Worm (Caenorhabditis elegans) whole organism, L2 larva: ENCODE measurements around the gene gyf-1.

ENCODE experiments used
- C34F6.9 ChIP-seq: fragments of 150-350 bp; optimal IDR thresholded peaks from 2 replicates; lab custom pipeline; 2014; ENCODE audit warnings: missing biosample characterization, missing genetic modification characterization
- F13H6.1 ChIP-seq: sonication (generic microtip); optimal IDR thresholded peaks from 2 replicates; lab custom pipeline; 2016; ENCODE audit warnings: missing genetic modification characterization, missing compliant biosample characterization
- R02D3.7 ChIP-seq: fragments of 150-350 bp; optimal IDR thresholded peaks from 2 replicates; lab custom pipeline; 2014; ENCODE audit warnings: missing biosample characterization, missing genetic modification characterization
- Y55F3AM.14 ChIP-seq: fragments of 200-800 bp; sonication (Bioruptor generic); optimal IDR thresholded peaks from 2 replicates; lab custom pipeline; 2018; ENCODE audit warnings: mild to moderate bottlenecking, missing genetic modification characterization, missing compliant biosample characterization
- ama-1 ChIP-seq: fragments of 150-350 bp; optimal IDR thresholded peaks from 2 replicates; lab custom pipeline; 2018; ENCODE audit warnings: inconsistent platforms
- ceh-16 ChIP-seq: fragments of 150-350 bp; optimal IDR thresholded peaks from 2 replicates; lab custom pipeline; 2014; ENCODE audit warnings: missing biosample characterization, missing genetic modification characterization
- ceh-82 ChIP-seq: fragments of 150-350 bp; optimal IDR thresholded peaks from 2 replicates; lab custom pipeline; 2014; ENCODE audit warnings: missing biosample characterization, missing genetic modification characterization
- crh-2 ChIP-seq: sonication (generic microtip); optimal IDR thresholded peaks from 2 replicates; lab custom pipeline; 2017; ENCODE audit warnings: missing biosample characterization, missing genetic modification characterization
- egl-27 ChIP-seq: sonication (generic microtip); optimal IDR thresholded peaks from 3 replicates; lab custom pipeline; 2017; ENCODE audit warnings: missing biosample characterization, missing genetic modification reagents, missing genetic modification characterization
- elt-1 ChIP-seq: fragments of 150-350 bp; optimal IDR thresholded peaks from 2 replicates; lab custom pipeline; 2014; ENCODE audit warnings: missing biosample characterization, missing genetic modification characterization
- elt-3 ChIP-seq: sonication (generic microtip); optimal IDR thresholded peaks from 2 replicates; lab custom pipeline; 2017; ENCODE audit warnings: missing biosample characterization, missing genetic modification characterization
- fos-1 ChIP-seq: fragments of 150-350 bp; optimal IDR thresholded peaks from 2 replicates; lab custom pipeline; 2014; ENCODE audit warnings: missing biosample characterization, missing genetic modification characterization
- gmeb-1 ChIP-seq: fragments of 150-350 bp; optimal IDR thresholded peaks from 2 replicates; lab custom pipeline; 2014; ENCODE audit warnings: missing biosample characterization, missing genetic modification characterization
- lin-11 ChIP-seq: fragments of 150-350 bp; sonication (generic microtip); optimal IDR thresholded peaks from 2 replicates; lab custom pipeline; 2014; ENCODE audit warnings: missing biosample characterization, missing genetic modification characterization, inconsistent platforms, mixed read lengths
- lin-39 ChIP-seq: fragments of 150-350 bp; optimal IDR thresholded peaks from 2 replicates; lab custom pipeline; 2014; ENCODE audit warnings: missing biosample characterization, missing genetic modification reagents, missing genetic modification characterization
- lsy-2 ChIP-seq, 2 experiments: fragments of 150-350 bp in 1 of 2; sonication (generic microtip) in 1 of 2; optimal IDR thresholded peaks; 2 replicates each; lab custom pipeline; 2014 to 2017; ENCODE audit warnings: missing biosample characterization in 2 of 2, missing genetic modification characterization in 2 of 2
- mab-5 ChIP-seq: fragments of 150-350 bp; optimal IDR thresholded peaks from 2 replicates; lab custom pipeline; 2014; ENCODE audit warnings: missing biosample characterization, missing genetic modification characterization
- mbf-1 ChIP-seq: sonication (generic microtip); optimal IDR thresholded peaks from 2 replicates; lab custom pipeline; 2017; ENCODE audit warnings: missing biosample characterization, missing genetic modification characterization
- nhr-12 ChIP-seq: fragments of 150-350 bp; optimal IDR thresholded peaks from 2 replicates; lab custom pipeline; 2014; ENCODE audit warnings: missing biosample characterization, missing genetic modification characterization
- nhr-129 ChIP-seq: fragments of 150-350 bp; optimal IDR thresholded peaks from 2 replicates; lab custom pipeline; 2014; ENCODE audit warnings: missing biosample characterization, missing genetic modification characterization
- nhr-23 ChIP-seq: fragments of 150-350 bp; optimal IDR thresholded peaks from 2 replicates; lab custom pipeline; 2014; ENCODE audit warnings: missing biosample characterization, missing genetic modification reagents, missing genetic modification characterization
- nhr-25 ChIP-seq: fragments of 150-350 bp; sonication (generic microtip); optimal IDR thresholded peaks from 3 replicates; lab custom pipeline; 2014; ENCODE audit warnings: missing biosample characterization, missing genetic modification characterization
- peb-1 ChIP-seq: fragments of 150-350 bp; optimal IDR thresholded peaks from 2 replicates; lab custom pipeline; 2014; ENCODE audit warnings: missing biosample characterization, missing genetic modification characterization
- skn-1 ChIP-seq: sonication (generic microtip); optimal IDR thresholded peaks from 2 replicates; lab custom pipeline; 2017; ENCODE audit warnings: missing biosample characterization, missing genetic modification characterization
- sma-9 ChIP-seq, 2 experiments: fragments of 150-350 bp in 1 of 2; sonication (generic microtip) in 1 of 2; optimal IDR thresholded peaks; 2 replicates each; lab custom pipeline; 2014 to 2016; ENCODE audit warnings: missing genetic modification characterization in 2 of 2, mild to moderate bottlenecking in 1 of 2, missing biosample characterization in 1 of 2, missing compliant biosample characterization in 1 of 2, missing genetic modification reagents in 1 of 2, moderate library complexity in 1 of 2
- snpc-4 ChIP-seq: fragments of 150-350 bp; optimal IDR thresholded peaks from 2 replicates; lab custom pipeline; 2014; ENCODE audit warnings: missing biosample characterization, missing genetic modification characterization
- unc-55 ChIP-seq: fragments of 150-350 bp; sonication (generic microtip); optimal IDR thresholded peaks from 3 replicates; lab custom pipeline; 2014; ENCODE audit warnings: missing biosample characterization, missing genetic modification reagents, missing genetic modification characterization
- unc-62 ChIP-seq: fragments of 150-350 bp; optimal IDR thresholded peaks from 2 replicates; lab custom pipeline; 2014; ENCODE audit warnings: missing biosample characterization, missing genetic modification reagents, missing genetic modification characterization
- zag-1 ChIP-seq: fragments of 150-350 bp; optimal IDR thresholded peaks from 2 replicates; lab custom pipeline; 2014; ENCODE audit warnings: missing biosample characterization, missing genetic modification characterization
- ztf-1 ChIP-seq: fragments of 200-800 bp; sonication (Bioruptor generic); conservative IDR thresholded peaks from 2 replicates; pipeline ENCODE4 v1.3.6; 2022; ENCODE audit warnings: missing genetic modification characterization, missing compliant biosample characterization
- ztf-4 ChIP-seq: fragments of 150-350 bp; optimal IDR thresholded peaks from 2 replicates; lab custom pipeline; 2014; ENCODE audit warnings: missing biosample characterization, missing genetic modification characterization

gyf-1 gene

ce11 chrII:6668496-6668895 is 15.5 kb upstream of the gyf-1 start:
- TF ChIP-seq crh-2 (tag; lab: Kevin White, UChicago) = no peak
- TF ChIP-seq zag-1 (tag; lab: Kevin White, UChicago) = no peak
- no peak for TF ChIP-seq nhr-129 (tag; lab: Kevin White, UChicago)
- TF ChIP-seq skn-1 = no peak
- TF ChIP-seq peb-1 (tag; lab: Kevin White, UChicago) = no peak
- no peak for TF ChIP-seq elt-1 (tag; lab: Kevin White, UChicago)
- TF ChIP-seq fos-1 (tag; lab: Kevin White, UChicago) = no peak
- no peak for TF ChIP-seq nhr-25 (tag; lab: Kevin White, UChicago)
- no peak for TF ChIP-seq ceh-82 (tag; lab: Kevin White, UChicago)
- TF ChIP-seq R02D3.7 (tag; lab: Kevin White, UChicago) = no peak

- TF ChIP-seq sma-9 (GFP tag; optimal IDR thresholded peaks at IDR 0.05; lab: Kevin White, UChicago) (peak; percentile 45), sma-9 (tag; optimal IDR thresholded peaks at IDR 0.05; lab: Kevin White, UChicago) (no peak), F13H6.1 (no peak), fos-1 (tag; lab: Kevin White, UChicago) (peak; percentile 95)
- TF ChIP-seq, all 48 proteins: peak for 2
These were observed 10.1 kb upstream of the gyf-1 start, which contains the start of gene H43E16.1 for ce11 chrII:6673894-6674293. TSS of gene H43E16.1 (plus strand) at chrII:6674268.

- TF ChIP-seq ceh-16 (tag; lab: Kevin White, UChicago) (no peak), ama-1 (lab: Kevin White, UChicago) (no peak), peb-1 (tag; lab: Kevin White, UChicago) (no peak), mbf-1 (no peak), C34F6.9 (no peak), lsy-2 (tag; optimal IDR thresholded peaks at IDR 0.05; lab: Kevin White, UChicago) (no peak), nhr-12 (tag; lab: Kevin White, UChicago) (no peak), Y55F3AM.14 (GFP tag; lab: Kevin White, UChicago) (no peak), R02D3.7 (tag; lab: Kevin White, UChicago) (no peak), ztf-4 (tag; lab: Kevin White, UChicago) (no peak), elt-3 (no peak), egl-27 (tag; lab: Kevin White, UChicago) (no peak), snpc-4 (tag; lab: Kevin White, UChicago) (no peak), lin-11 (no peak), unc-55 (GFP tag; lab: Kevin White, UChicago) (no peak), unc-62 (GFP tag; lab: Kevin White, UChicago) (no peak), nhr-23 (tag; lab: Kevin White, UChicago) (no peak), gmeb-1 (tag; lab: Kevin White, UChicago) (no peak), ceh-82 (tag; lab: Kevin White, UChicago) (no peak)
These were observed 4.3 kb upstream of the gyf-1 start, which contains the start of gene ift-74 for ce11 chrII:6679724-6680123. TSS of gene ift-74 (plus strand) at chrII:6680024.

ce11 chrII:6681478-6681877 is 2.6 kb upstream of the gyf-1 start:
- TF ChIP-seq sma-9 (GFP tag; optimal IDR thresholded peaks at IDR 0.05; lab: Kevin White, UChicago) (peak; percentile 6), sma-9 (tag; optimal IDR thresholded peaks at IDR 0.05; lab: Kevin White, UChicago) (no peak), crh-2 (tag; lab: Kevin White, UChicago) (peak; percentile 13), nhr-129 (tag; lab: Kevin White, UChicago) (no peak), fos-1 (tag; lab: Kevin White, UChicago) (peak; percentile 94)

- TF ChIP-seq mab-5 (tag; lab: Kevin White, UChicago) = no peak
- TF ChIP-seq ztf-1 = no peak
- no peak for TF ChIP-seq skn-1
- no peak for TF ChIP-seq nhr-25 (tag; lab: Kevin White, UChicago)
- TF ChIP-seq nhr-129 (tag; lab: Kevin White, UChicago) = no peak
These were observed 1.1 kb upstream of the gyf-1 start for ce11 chrII:6682918-6683317.

ce11 chrII:6685964-6686363 is 1.9 kb downstream of the gyf-1 start:
- TF ChIP-seq crh-2 (tag; lab: Kevin White, UChicago) = no peak
- no peak for TF ChIP-seq lin-39 (tag; lab: Kevin White, UChicago)
- TF ChIP-seq unc-62 (GFP tag; lab: Kevin White, UChicago) = no peak
- TF ChIP-seq lin-11 = no peak
- TF ChIP-seq sma-9 (GFP tag; optimal IDR thresholded peaks at IDR 0.05; lab: Kevin White, UChicago) = no peak
- no peak for TF ChIP-seq sma-9 (tag; optimal IDR thresholded peaks at IDR 0.05; lab: Kevin White, UChicago)
